Worm (Caenorhabditis elegans) whole organism, L4 larva: ENCODE results near the gene Y39G8C.2.

Experiments
- aha-1 ChIP-seq: fragments of 150-350 bp; peaks from one replicate; lab custom pipeline; 2014; ENCODE audit warnings: missing biosample characterization, missing genetic modification characterization
- ces-1 ChIP-seq: fragments of 150-350 bp; sonication (generic microtip); optimal IDR thresholded peaks from 4 replicates; lab custom pipeline; 2014; ENCODE audit warnings: missing biosample characterization, missing genetic modification reagents, missing genetic modification characterization
- gei-8 ChIP-seq: fragments of 200-800 bp; sonication (Bioruptor generic); optimal IDR thresholded peaks from 2 replicates; lab custom pipeline; 2018; ENCODE audit warnings: mild to moderate bottlenecking, missing genetic modification characterization, missing compliant biosample characterization
- jun-1 ChIP-seq: fragments of 150-350 bp; optimal IDR thresholded peaks from 2 replicates; lab custom pipeline; 2014; ENCODE audit warnings: missing biosample characterization, missing genetic modification reagents, missing genetic modification characterization
- nhr-10 ChIP-seq: fragments of 150-350 bp; optimal IDR thresholded peaks from 2 replicates; lab custom pipeline; 2014; ENCODE audit warnings: missing biosample characterization, missing genetic modification characterization
- nhr-11 ChIP-seq: fragments of 150-350 bp; optimal IDR thresholded peaks from 2 replicates; lab custom pipeline; 2014; ENCODE audit warnings: missing biosample characterization, missing genetic modification characterization
- pha-4 ChIP-seq, 2 experiments: fragments of 150-350 bp in 1 of 2; fragments of 200-800 bp in 1 of 2; sonication (Bioruptor generic) in 1 of 2; IDR thresholded peaks in 1 of 2; optimal IDR thresholded peaks in 1 of 2; 2 replicates each; pipeline versions ENCODE4 v1.3.6 to Lab custom; 2014 to 2022; ENCODE audit warnings: missing genetic modification characterization in 2 of 2, missing genetic modification reagents in 2 of 2, missing biosample characterization in 1 of 2, missing compliant biosample characterization in 1 of 2
- vab-7 ChIP-seq: fragments of 200-800 bp; sonication (Bioruptor generic); IDR thresholded peaks from 2 replicates; pipeline ENCODE4 v1.3.6; 2022; ENCODE audit warnings: missing genetic modification reagents, missing genetic modification characterization, missing compliant biosample characterization
- ztf-7 ChIP-seq: fragments of 150-350 bp; optimal IDR thresholded peaks from 2 replicates; lab custom pipeline; 2014; ENCODE audit warnings: missing biosample characterization, missing genetic modification characterization

DNA sequence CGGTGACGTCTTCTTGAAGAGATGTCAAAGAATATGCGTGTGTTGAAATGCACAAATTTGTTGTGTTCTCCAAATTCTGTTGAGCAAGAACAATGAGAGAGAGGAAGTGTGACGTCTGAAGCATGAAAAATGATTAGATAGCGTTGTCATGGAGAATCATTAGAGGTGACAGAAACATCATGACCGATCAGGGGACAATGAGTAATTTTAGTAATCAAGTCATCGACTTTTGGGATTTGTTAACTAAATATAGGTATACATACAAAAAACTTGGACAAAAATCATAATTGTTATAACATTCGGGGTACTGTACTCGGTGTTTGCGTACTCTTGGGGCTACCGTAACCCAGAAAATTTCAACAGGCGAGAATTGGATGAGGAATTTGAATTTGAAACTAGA lies 45.2 kb downstream of the Y39G8C.2 start, which contains the start of gene daf-5:
- TF ChIP-seq nhr-10 (tag; lab: Kevin White, UChicago) (no peak), gei-8 (no peak), pha-4 (GFP tag; IDR thresholded peaks at IDR 0.05; lab: Robert Waterston, UW) (no peak), pha-4 (tag; optimal IDR thresholded peaks at IDR 0.05; lab: Kevin White, UChicago) (no peak), vab-7 (GFP tag; lab: Robert Waterston, UW) (no peak), ces-1 (GFP tag; lab: Kevin White, UChicago) (no peak), jun-1 (tag; lab: Kevin White, UChicago) (no peak), nhr-11 (tag; lab: Kevin White, UChicago) (no peak), ztf-7 (tag; lab: Kevin White, UChicago) (no peak), aha-1 (tag; lab: Kevin White, UChicago) (peak; percentile 41)
